Worm (Caenorhabditis elegans) whole organism, mixed stage, embryonic: ENCODE results near the gene F59A7.2.

Experiments
- ceh-83 ChIP-seq: fragments of 200-800 bp; sonication (Bioruptor generic); optimal IDR thresholded peaks from 2 replicates; lab custom pipeline; 2018; ENCODE audit warnings: mild to moderate bottlenecking, missing genetic modification characterization, missing compliant biosample characterization
- ces-1 ChIP-seq: fragments of 150-350 bp; optimal IDR thresholded peaks from 2 replicates; lab custom pipeline; 2014; ENCODE audit warnings: missing biosample characterization, missing genetic modification reagents, missing genetic modification characterization
- lin-13 ChIP-seq: fragments of 150-350 bp; optimal IDR thresholded peaks from 2 replicates; lab custom pipeline; 2014; ENCODE audit warnings: missing biosample characterization, missing genetic modification characterization
- lsy-2 ChIP-seq: fragments of 150-350 bp; optimal IDR thresholded peaks from 2 replicates; lab custom pipeline; 2014; ENCODE audit warnings: missing biosample characterization, missing genetic modification characterization
- nhr-12 ChIP-seq: fragments of 150-350 bp; optimal IDR thresholded peaks from 2 replicates; lab custom pipeline; 2014; ENCODE audit warnings: missing biosample characterization, missing genetic modification characterization
- nhr-237 ChIP-seq: fragments of 150-350 bp; optimal IDR thresholded peaks from 2 replicates; lab custom pipeline; 2014; ENCODE audit warnings: missing biosample characterization, missing genetic modification characterization
- nhr-28 ChIP-seq: fragments of 150-350 bp; optimal IDR thresholded peaks from 2 replicates; lab custom pipeline; 2014; ENCODE audit warnings: missing biosample characterization, missing genetic modification characterization
- nhr-76 ChIP-seq: sonication (generic microtip); optimal IDR thresholded peaks from 2 replicates; lab custom pipeline; 2017; ENCODE audit warnings: missing biosample characterization, missing genetic modification characterization
- pha-4 ChIP-seq: fragments of 150-350 bp; optimal IDR thresholded peaks from 2 replicates; lab custom pipeline; 2018; ENCODE audit warnings: missing biosample characterization, missing genetic modification reagents, missing genetic modification characterization
- sptf-1 ChIP-seq: sonication (generic microtip); optimal IDR thresholded peaks from 2 replicates; lab custom pipeline; 2017; ENCODE audit warnings: mild to moderate bottlenecking, missing genetic modification characterization, moderate library complexity, missing compliant biosample characterization
- tbx-8 ChIP-seq: fragments of 200-800 bp; sonication (Bioruptor generic); optimal IDR thresholded peaks from 2 replicates; lab custom pipeline; 2018; ENCODE audit warnings: mild to moderate bottlenecking, missing genetic modification characterization, moderate library complexity, missing compliant biosample characterization
- unc-39 ChIP-seq: fragments of 150-350 bp; optimal IDR thresholded peaks from 2 replicates; lab custom pipeline; 2014; ENCODE audit warnings: missing biosample characterization, missing genetic modification characterization
- unc-62 ChIP-seq: fragments of 150-350 bp; optimal IDR thresholded peaks from 2 replicates; lab custom pipeline; 2014; ENCODE audit warnings: missing biosample characterization, missing genetic modification reagents, missing genetic modification characterization

ce11 chrV:2029877-2030276 lies 13.5 kb upstream of the F59A7.2 start, which contains the start of gene F59A7.12:
- TF ChIP-seq sptf-1 (tag; lab: Kevin White, UChicago) (no peak), tbx-8 (GFP tag; lab: Kevin White, UChicago) (no peak), unc-62 (GFP tag; lab: Kevin White, UChicago) (no peak), nhr-76 (no peak), lin-13 (tag; lab: Kevin White, UChicago) (no peak), unc-39 (tag; lab: Kevin White, UChicago) (no peak), nhr-237 (no peak), pha-4 (tag; lab: Kevin White, UChicago) (no peak), nhr-12 (tag; lab: Kevin White, UChicago) (no peak), ces-1 (GFP tag; lab: Kevin White, UChicago) (no peak), nhr-28 (tag; lab: Kevin White, UChicago) (no peak), ceh-83 (GFP tag; lab: Kevin White, UChicago) (no peak), lsy-2 (tag; lab: Kevin White, UChicago) (no peak)
